Worm (Caenorhabditis elegans): ENCODE measurements around the gene F54E7.6.

F54E7.6 gene

DNA sequence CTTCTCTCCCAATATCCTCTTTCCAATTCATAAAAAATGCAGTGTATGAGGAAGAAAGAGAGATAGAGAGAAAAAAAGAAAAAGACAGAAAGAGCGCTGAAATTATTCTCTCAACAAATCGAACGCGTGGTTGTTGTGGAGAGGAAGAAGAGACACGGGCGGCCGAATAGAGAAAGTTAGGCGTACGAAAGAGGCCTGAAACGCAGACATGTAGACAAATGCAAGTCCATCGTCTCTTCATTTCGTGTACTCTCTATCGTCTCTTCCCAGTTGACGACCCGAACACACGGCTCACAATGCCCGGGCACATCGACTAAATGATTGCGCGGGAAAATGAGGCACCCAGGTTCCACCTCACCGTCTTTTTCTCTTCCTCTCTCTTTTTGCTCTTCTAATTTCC, 39.6 kb downstream of the F54E7.6 start (continued):
- TF ChIP-seq dpl-1 (GFP tag; optimal IDR thresholded peaks at IDR 0.05) (no peak), nhr-90 (tag; optimal IDR thresholded peaks at IDR 0.05) (peak; percentile 17), F55B11.4 (tag; optimal IDR thresholded peaks at IDR 0.05; ENCODE audit: borderline replicate concordance, insufficient read depth) (no peak), ztf-18 (tag; optimal IDR thresholded peaks at IDR 0.05) (no peak), Y67H2A.10 (GFP tag; conservative IDR thresholded peaks at IDR 0.05) (no peak), F57C9.4 (tag; optimal IDR thresholded peaks at IDR 0.05) (no peak)

DNA sequence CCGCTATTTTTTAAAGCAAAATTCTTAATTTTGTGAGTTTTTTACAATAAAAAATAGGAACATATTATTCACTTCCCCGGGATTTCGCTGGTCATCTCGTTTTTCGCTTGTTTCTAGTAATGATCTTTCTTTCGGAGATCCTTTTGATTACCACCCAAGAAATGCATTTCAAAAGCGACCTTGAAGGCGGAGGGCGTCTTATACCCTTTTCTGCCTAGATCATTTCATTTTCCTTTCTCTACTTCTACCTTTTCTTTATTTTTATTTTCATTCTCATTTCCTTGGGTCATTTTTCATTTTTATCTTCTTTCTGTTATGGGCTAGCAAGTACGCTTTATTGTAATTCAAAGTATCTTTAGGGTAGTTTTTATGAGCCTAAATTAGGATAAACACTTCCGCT, 40.7 kb downstream of the F54E7.6 start:
- TF ChIP-seq C17E4.6 (GFP tag; IDR thresholded peaks at IDR 0.05) (no peak), die-1 (tag; optimal IDR thresholded peaks at IDR 0.05) (no peak), C06A6.2 (GFP tag; conservative IDR thresholded peaks at IDR 0.05) (no peak), K11D2.4 (GFP tag; IDR thresholded peaks at IDR 0.05) (no peak), hmg-1.2 (GFP tag; IDR thresholded peaks at IDR 0.05) (no peak), ztf-3 (GFP tag; optimal IDR thresholded peaks at IDR 0.05) (no peak), F52B5.7 (tag; optimal IDR thresholded peaks at IDR 0.05) (no peak), F37B4.10 (GFP tag; IDR thresholded peaks at IDR 0.05) (no peak), lsl-1 (GFP tag; optimal IDR thresholded peaks at IDR 0.05) (no peak), lin-54 (GFP tag; optimal IDR thresholded peaks at IDR 0.05) (no peak), ceh-79 (tag; optimal IDR thresholded peaks at IDR 0.05) (no peak), F33H1.4 (GFP tag; IDR thresholded peaks at IDR 0.05) (no peak), F55B11.4 (tag; optimal IDR thresholded peaks at IDR 0.05; ENCODE audit: borderline replicate concordance, insufficient read depth) (no peak), ceh-58 (GFP tag; IDR thresholded peaks at IDR 0.05) (no peak), attf-6 (GFP tag; IDR thresholded peaks at IDR 0.05) (no peak), ztf-6 (GFP tag; IDR thresholded peaks at IDR 0.05) (no peak), B0261.1 (tag; optimal IDR thresholded peaks at IDR 0.05) (no peak)

DNA sequence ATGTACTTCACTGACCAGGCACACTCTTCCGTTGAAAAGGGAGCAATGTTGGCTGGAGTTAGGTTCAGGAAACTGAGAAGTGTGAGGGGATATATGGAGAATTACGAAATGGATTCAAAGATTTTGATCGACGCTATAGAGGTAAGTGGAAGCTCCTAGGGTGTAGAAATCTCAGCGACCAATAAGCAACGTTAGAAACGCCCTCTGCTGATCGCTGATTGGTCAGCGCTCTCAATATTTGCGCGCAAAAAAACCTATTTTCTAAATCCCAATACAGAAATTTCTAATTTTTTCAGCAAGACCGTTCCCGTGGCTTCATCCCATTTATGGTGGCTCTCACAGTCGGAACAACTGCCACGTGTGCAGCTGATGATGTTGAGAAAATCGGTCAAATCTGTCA, 45.2 kb downstream of the F54E7.6 start:
- TF ChIP-seq egl-18 (GFP tag; IDR thresholded peaks at IDR 0.05): no peak
- no peak for TF ChIP-seq hlh-12 (tag; optimal IDR thresholded peaks at IDR 0.05)
- TF ChIP-seq lag-1 (GFP tag; IDR thresholded peaks at IDR 0.05): no peak
- no peak for TF ChIP-seq Y95B8A.8 (GFP tag; IDR thresholded peaks at IDR 0.05)
- TF ChIP-seq dpl-1 (GFP tag; optimal IDR thresholded peaks at IDR 0.05): no peak
- TF ChIP-seq gei-17 (GFP tag; optimal IDR thresholded peaks at IDR 0.05): no peak
- TF ChIP-seq sptf-2 (GFP tag; optimal IDR thresholded peaks at IDR 0.05): no peak
- no peak for TF ChIP-seq tlf-1 (GFP tag; optimal IDR thresholded peaks at IDR 0.05)
- no peak for TF ChIP-seq lir-1 (GFP tag; conservative IDR thresholded peaks at IDR 0.05)
- no peak for TF ChIP-seq lin-26 (GFP tag; IDR thresholded peaks at IDR 0.05)
- no peak for TF ChIP-seq snpc-1.3 (tag; optimal IDR thresholded peaks at IDR 0.05; ENCODE audit: insufficient read depth)
- no peak for TF ChIP-seq ZK185.1 (tag; optimal IDR thresholded peaks at IDR 0.05; ENCODE audit: poor library complexity, severe bottlenecking)

DNA sequence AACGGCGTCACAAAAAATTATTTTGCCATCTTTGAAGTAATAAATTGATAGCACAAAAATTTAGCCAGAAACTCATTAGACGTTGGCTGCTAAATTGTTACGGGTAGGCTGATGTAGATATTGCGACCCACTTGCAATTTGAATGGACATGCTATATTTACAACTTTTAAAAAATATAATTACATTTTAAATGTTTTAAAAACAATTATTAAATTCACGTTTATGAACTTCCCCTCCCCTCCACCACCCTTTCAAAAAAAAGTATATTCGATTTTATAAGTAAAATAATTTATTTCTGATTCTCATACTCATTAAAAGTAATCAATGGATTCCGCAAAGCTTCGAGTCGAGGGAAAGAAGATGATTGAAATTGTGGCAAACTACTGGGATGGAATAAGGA, 46.2 kb downstream of the F54E7.6 start, which contains the start of gene basl-1:
TSS of gene basl-1 (plus strand) at position 301 of the 400 bp plus-strand sequence.
- TF ChIP-seq ceh-58 (GFP tag; IDR thresholded peaks at IDR 0.05) (no peak), sea-2 (GFP tag; IDR thresholded peaks at IDR 0.05) (no peak), ztf-18 (tag; optimal IDR thresholded peaks at IDR 0.05) (no peak)
